Fruit fly (Drosophila melanogaster): ENCODE data around the gene CG42854.

The CG42854 gene

dm6 chrX:17207865-17208486 is 38.8 kb downstream of the CG42854 start, which contains the start of gene CG32563:
Gene CG32563 (plus strand): TSS chrX:17208436.
- TF ChIP-seq CG6792 (GFP tag; optimal IDR thresholded peaks at IDR 0.05): no peak
- TF ChIP-seq Eip78C (GFP tag): no peak
- TF ChIP-seq Sox14 (GFP tag; optimal IDR thresholded peaks at IDR 0.05): no peak
- no peak for TF ChIP-seq CG6163 (GFP tag; IDR thresholded peaks at IDR 0.05)
- no peak for TF ChIP-seq Smox (GFP tag; optimal IDR thresholded peaks at IDR 0.05)
- TF ChIP-seq CG3032 (tag; optimal IDR thresholded peaks at IDR 0.05): no peak
- no peak for TF ChIP-seq CG6854 (GFP tag; optimal IDR thresholded peaks at IDR 0.05)
- TF ChIP-seq Hr39 (GFP tag; optimal IDR thresholded peaks at IDR 0.05): no peak
- no peak for TF ChIP-seq CG16779 (tag; optimal IDR thresholded peaks at IDR 0.05)
- TF ChIP-seq Ets96B (tag; optimal IDR thresholded peaks at IDR 0.05): no peak
- no peak for TF ChIP-seq CG9139 (GFP tag; optimal IDR thresholded peaks at IDR 0.05)
- no peak for TF ChIP-seq Hr4 (GFP tag; optimal IDR thresholded peaks at IDR 0.05)
- no peak for TF ChIP-seq Eip75B (GFP tag; optimal IDR thresholded peaks at IDR 0.05)

DNA sequence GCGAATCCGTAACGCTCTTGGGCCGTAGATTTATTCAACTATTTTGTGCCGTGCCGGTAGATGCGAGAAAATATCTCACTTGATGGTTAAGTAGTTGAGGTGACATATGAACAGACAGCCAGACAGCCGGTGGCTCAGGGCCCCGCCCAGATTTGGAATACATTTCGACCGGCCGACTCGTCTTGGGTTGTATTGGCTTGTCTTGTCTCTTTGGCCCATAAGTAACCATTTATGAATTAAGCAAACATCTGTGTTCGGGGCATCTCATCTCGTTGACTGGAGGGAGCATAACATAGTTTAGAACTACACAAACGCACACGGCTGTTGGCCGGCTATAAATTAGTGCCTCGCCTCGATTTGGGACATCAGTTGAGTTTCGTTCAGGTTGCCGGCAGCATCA is 40.8 kb downstream of the CG42854 start, which contains the start of gene CG32564:
CG32564 (plus strand) TSS at position 362 of the 400 bp plus-strand sequence.
- TF ChIP-seq CG34406 (GFP tag; optimal IDR thresholded peaks at IDR 0.05): no peak
- TF ChIP-seq fkh (GFP tag; optimal IDR thresholded peaks at IDR 0.05): peak; percentile 52

dm6 chrX:17205028-17205427 is 41.8 kb downstream of the CG42854 start:
- TF ChIP-seq lz (GFP tag; optimal IDR thresholded peaks at IDR 0.05) (no peak), CG6854 (GFP tag; optimal IDR thresholded peaks at IDR 0.05) (no peak), CG6808 (GFP tag; optimal IDR thresholded peaks at IDR 0.05) (no peak), ss (GFP tag; optimal IDR thresholded peaks at IDR 0.05) (no peak), CG7368 (GFP tag; optimal IDR thresholded peaks at IDR 0.05) (no peak), CG9139 (GFP tag; optimal IDR thresholded peaks at IDR 0.05) (no peak), CG11294 (GFP tag; IDR thresholded peaks at IDR 0.05) (no peak), spab (GFP tag; optimal IDR thresholded peaks at IDR 0.05) (no peak), Sox102F (GFP tag; optimal IDR thresholded peaks at IDR 0.05) (no peak), Gug (GFP tag; IDR thresholded peaks at IDR 0.05) (no peak), Ets96B (tag; optimal IDR thresholded peaks at IDR 0.05) (no peak), Sox15 (GFP tag; optimal IDR thresholded peaks at IDR 0.05) (no peak)

DNA sequence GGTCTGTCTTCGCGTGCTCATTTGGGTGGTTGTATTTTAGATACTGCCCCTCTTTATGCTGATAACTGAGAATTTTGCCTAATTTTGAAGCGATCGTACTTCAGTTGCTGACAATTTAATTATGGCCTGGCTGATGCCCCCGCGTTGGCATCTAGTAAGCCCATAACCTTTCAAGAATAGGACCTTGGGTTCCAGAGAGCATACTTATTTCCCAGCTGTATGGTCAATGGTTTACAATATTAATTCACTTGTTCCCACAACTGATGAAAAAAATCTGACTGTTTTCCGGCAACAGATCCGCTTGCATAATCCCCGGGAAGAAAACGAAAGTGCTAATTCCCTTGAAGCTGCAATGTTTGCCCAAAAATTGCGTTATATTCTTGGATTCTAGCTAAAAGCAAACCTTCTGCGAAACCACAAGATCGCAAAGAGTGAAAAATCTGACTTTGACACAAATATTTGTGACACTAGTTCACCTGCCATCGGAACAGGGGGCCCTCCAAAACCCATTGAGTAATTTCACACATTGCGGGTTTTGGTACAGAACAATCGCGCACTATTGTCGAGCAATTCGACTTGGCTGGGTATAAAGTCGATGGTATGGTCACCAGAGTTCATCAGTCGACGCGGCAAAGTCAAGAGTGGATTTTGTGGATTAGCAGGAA is 44.2 kb downstream of the CG42854 start, which contains the start of the genes TTLL1A and CG5070:
TTLL1A (minus strand) TSS at position 101 of the 665 bp plus-strand sequence.
CG5070 (plus strand) TSS at position 615 of the 665 bp plus-strand sequence.
- TF ChIP-seq Hr4 (GFP tag; optimal IDR thresholded peaks at IDR 0.05) (no peak), CG6808 (GFP tag; optimal IDR thresholded peaks at IDR 0.05) (no peak), Eip75B (GFP tag; optimal IDR thresholded peaks at IDR 0.05) (no peak), CG6163 (GFP tag; IDR thresholded peaks at IDR 0.05) (no peak), Ets96B (tag; optimal IDR thresholded peaks at IDR 0.05) (no peak), Sox15 (GFP tag; optimal IDR thresholded peaks at IDR 0.05) (no peak), OdsH (GFP tag; optimal IDR thresholded peaks at IDR 0.05) (no peak), CG11762 (GFP tag; optimal IDR thresholded peaks at IDR 0.05; ENCODE audit: insufficient read depth) (no peak), CG8119 (GFP tag; IDR thresholded peaks at IDR 0.05) (no peak), Hr39 (GFP tag; optimal IDR thresholded peaks at IDR 0.05) (no peak), CG31627 (GFP tag; optimal IDR thresholded peaks at IDR 0.05) (no peak), CG9139 (GFP tag; optimal IDR thresholded peaks at IDR 0.05) (no peak), CG3919 (GFP tag; optimal IDR thresholded peaks at IDR 0.05) (no peak), ss (GFP tag; optimal IDR thresholded peaks at IDR 0.05) (no peak), achi (GFP tag; optimal IDR thresholded peaks at IDR 0.05) (no peak), pdm3 (GFP tag; optimal IDR thresholded peaks at IDR 0.05) (no peak)
